Fruit fly (Drosophila melanogaster) whole organism, embryonic: ENCODE results near the gene Fcp3C.
A peak's percentile ranks its signal among the peaks of the same experiment; 100 is the strongest.

Experiments
- Adf1 ChIP-seq: fragments of 200-800 bp; sonication (Bioruptor generic); IDR thresholded peaks from 2 replicates; pipeline ENCODE4 v1.3.6; 2022; ENCODE audit warnings: missing biosample characterization, missing genetic modification characterization
- Aef1 ChIP-seq: fragments of 200-800 bp; sonication (Bioruptor generic); IDR thresholded peaks from 3 replicates; pipeline ENCODE4 v1.3.6; 2022; ENCODE audit warnings: missing biosample characterization, missing genetic modification characterization
- BEAF-32 ChIP-seq: fragments of 200-800 bp; sonication (Bioruptor generic); optimal IDR thresholded peaks from 3 replicates; lab custom pipeline; 2017; ENCODE audit warnings: missing biosample characterization, missing genetic modification characterization, mild to moderate bottlenecking, moderate library complexity, missing genetic modification reagents
- CG10321 ChIP-seq: fragments of 200-800 bp; sonication (Bioruptor generic); IDR thresholded peaks from 2 replicates; pipeline ENCODE4 v1.3.6; 2022; ENCODE audit warnings: missing biosample characterization, missing genetic modification characterization
- CG11723 ChIP-seq: fragments of 200-800 bp; sonication (Bioruptor generic); optimal IDR thresholded peaks from 2 replicates; lab custom pipeline; 2017; ENCODE audit warnings: missing biosample characterization, mild to moderate bottlenecking, missing genetic modification characterization
- CG17328 ChIP-seq: fragments of 200-800 bp; sonication (Bioruptor generic); IDR thresholded peaks from 2 replicates; pipeline ENCODE4 v1.3.6; 2022; ENCODE audit warnings: missing biosample characterization, missing genetic modification characterization
- CG17612 ChIP-seq: fragments of 200-800 bp; sonication (Bioruptor generic); IDR thresholded peaks from 2 replicates; pipeline ENCODE4 v1.3.6; 2022; ENCODE audit warnings: missing biosample characterization, missing genetic modification characterization
- CG2116 ChIP-seq: fragments of 200-800 bp; sonication (Bioruptor generic); optimal IDR thresholded peaks from 3 replicates; lab custom pipeline; 2018; ENCODE audit warnings: missing biosample characterization, mild to moderate bottlenecking, missing genetic modification characterization
- CG2875 ChIP-seq: fragments of 200-800 bp; sonication (Bioruptor generic); optimal IDR thresholded peaks from 2 replicates; lab custom pipeline; 2017; ENCODE audit warnings: missing biosample characterization, mild to moderate bottlenecking, missing genetic modification characterization, missing genetic modification reagents
- CG31388 ChIP-seq: fragments of 200-800 bp; sonication (Bioruptor generic); optimal IDR thresholded peaks from 2 replicates; lab custom pipeline; 2016; ENCODE audit warnings: missing biosample characterization, missing genetic modification characterization
- CG32767 ChIP-seq: fragments of 200-800 bp; sonication (Bioruptor generic); IDR thresholded peaks from 2 replicates; pipeline ENCODE4 v1.3.6; 2022; ENCODE audit warnings: missing biosample characterization, missing genetic modification characterization
- CG6683 ChIP-seq: fragments of 200-800 bp; sonication (Bioruptor generic); optimal IDR thresholded peaks from 2 replicates; lab custom pipeline; 2017; ENCODE audit warnings: missing biosample characterization, mild to moderate bottlenecking, missing genetic modification characterization, missing genetic modification reagents
- CG8281 ChIP-seq: fragments of 200-800 bp; sonication (Bioruptor generic); optimal IDR thresholded peaks from 2 replicates; lab custom pipeline; 2018; ENCODE audit warnings: missing biosample characterization, mild to moderate bottlenecking, missing genetic modification characterization, moderate library complexity
- CG8290 ChIP-seq, 3 experiments: fragments of 200-800 bp; sonication (Bioruptor generic); optimal IDR thresholded peaks; 2 replicates each; lab custom pipeline; 2016 to 2019; ENCODE audit warnings: missing biosample characterization in 3 of 3, missing genetic modification characterization in 3 of 3, mild to moderate bottlenecking in 2 of 3, moderate library complexity in 1 of 3
- CG9817 ChIP-seq: fragments of 200-800 bp; sonication (Bioruptor generic); optimal IDR thresholded peaks from 2 replicates; lab custom pipeline; 2018; ENCODE audit warnings: missing biosample characterization, mild to moderate bottlenecking, missing genetic modification characterization, moderate library complexity
- CTCF ChIP-seq: fragments of 200-800 bp; sonication (Bioruptor generic); optimal IDR thresholded peaks from 2 replicates; lab custom pipeline; 2017; ENCODE audit warnings: missing biosample characterization, mild to moderate bottlenecking, missing genetic modification characterization, moderate library complexity
- Dip3 ChIP-seq: fragments of 200-800 bp; sonication (Bioruptor generic); optimal IDR thresholded peaks from 3 replicates; lab custom pipeline; 2016; ENCODE audit warnings: missing biosample characterization, missing genetic modification characterization
- Eip74EF ChIP-seq, 2 experiments: fragments of 200-800 bp in 1 of 2; fragments of >200 bp in 1 of 2; sonication (Bioruptor generic) in 1 of 2; optimal IDR thresholded peaks; 2 replicates each; lab custom pipeline; 2017 to 2019; ENCODE audit warnings: missing biosample characterization in 2 of 2, missing genetic modification characterization in 2 of 2, mild to moderate bottlenecking in 1 of 2, moderate library complexity in 1 of 2
- Hmr ChIP-seq: fragments of 200-800 bp; sonication (Bioruptor generic); optimal IDR thresholded peaks from 3 replicates; lab custom pipeline; 2017; ENCODE audit warnings: mild to moderate bottlenecking, missing biosample characterization, missing genetic modification reagents, missing genetic modification characterization
- Hr3 ChIP-seq: fragments of 200-800 bp; sonication (Bioruptor generic); optimal IDR thresholded peaks from 3 replicates; lab custom pipeline; 2016; ENCODE audit warnings: missing biosample characterization, missing genetic modification characterization
- Optix ChIP-seq: fragments of 200-800 bp; sonication (Bioruptor generic); IDR thresholded peaks from 3 replicates; pipeline ENCODE4 v1.3.6; 2022; ENCODE audit warnings: missing biosample characterization, missing genetic modification characterization
- Ptx1 ChIP-seq: fragments of 200-800 bp; sonication (Bioruptor generic); IDR thresholded peaks from 2 replicates; pipeline ENCODE4 v1.3.6; 2022; ENCODE audit warnings: missing biosample characterization, missing genetic modification characterization
- Sox100B ChIP-seq: fragments of 200-800 bp; sonication (Bioruptor generic); optimal IDR thresholded peaks from 3 replicates; lab custom pipeline; 2018; ENCODE audit warnings: missing biosample characterization, mild to moderate bottlenecking, missing genetic modification characterization
- ac ChIP-seq: fragments of 200-800 bp; sonication (Bioruptor generic); optimal IDR thresholded peaks from 3 replicates; lab custom pipeline; 2017; ENCODE audit warnings: missing biosample characterization, mild to moderate bottlenecking, missing genetic modification characterization
- ara ChIP-seq: fragments of 200-800 bp; sonication (Bioruptor generic); IDR thresholded peaks from 2 replicates; pipeline ENCODE4 v1.3.6; 2022; ENCODE audit warnings: missing biosample characterization, missing genetic modification characterization
- ato ChIP-seq: fragments of 200-800 bp; sonication (Bioruptor generic); IDR thresholded peaks from 2 replicates; pipeline ENCODE4 v1.3.6; 2022; ENCODE audit warnings: missing biosample characterization, missing genetic modification characterization; ENCODE audit not compliant: partially characterized antibody
- bsh ChIP-seq, 2 experiments: fragments of 200-800 bp; sonication (Bioruptor generic); optimal IDR thresholded peaks; 2 replicates each; lab custom pipeline; 2017 to 2018; ENCODE audit warnings: mild to moderate bottlenecking in 2 of 2, missing biosample characterization in 2 of 2, missing genetic modification characterization in 2 of 2, moderate library complexity in 1 of 2
- chn ChIP-seq: fragments of 200-800 bp; sonication (Bioruptor generic); optimal IDR thresholded peaks from 2 replicates; lab custom pipeline; 2016; ENCODE audit warnings: missing biosample characterization, missing genetic modification characterization
- cwo ChIP-seq: fragments of 200-800 bp; sonication (Bioruptor generic); optimal IDR thresholded peaks from 3 replicates; lab custom pipeline; 2017; ENCODE audit warnings: missing biosample characterization, missing genetic modification characterization, mild to moderate bottlenecking, moderate library complexity, missing genetic modification reagents
- disco-r ChIP-seq: fragments of 200-800 bp; sonication (Bioruptor generic); optimal IDR thresholded peaks from 2 replicates; lab custom pipeline; 2016; ENCODE audit warnings: missing biosample characterization, missing genetic modification characterization
- exex ChIP-seq: fragments of 200-800 bp; sonication (Bioruptor generic); optimal IDR thresholded peaks from 4 replicates; lab custom pipeline; 2018; ENCODE audit warnings: missing biosample characterization, mild to moderate bottlenecking, missing genetic modification characterization, moderate library complexity
- fd96Cb ChIP-seq: fragments of 200-800 bp; sonication (Bioruptor generic); optimal IDR thresholded peaks from 2 replicates; lab custom pipeline; 2018; ENCODE audit warnings: missing biosample characterization, mild to moderate bottlenecking, missing genetic modification characterization, moderate library complexity
- ftz-f1 ChIP-seq: fragments of 200-800 bp; sonication (Bioruptor generic); optimal IDR thresholded peaks from 2 replicates; lab custom pipeline; 2016; ENCODE audit warnings: missing biosample characterization, missing genetic modification characterization
- gcm2 ChIP-seq: fragments of 200-800 bp; sonication (Bioruptor generic); optimal IDR thresholded peaks from 2 replicates; lab custom pipeline; 2016; ENCODE audit warnings: missing biosample characterization, missing genetic modification characterization
- gem ChIP-seq: fragments of 200-800 bp; sonication (Bioruptor generic); optimal IDR thresholded peaks from 2 replicates; lab custom pipeline; 2019; ENCODE audit warnings: missing biosample characterization, mild to moderate bottlenecking, missing genetic modification characterization, moderate library complexity
- gsb-n ChIP-seq: fragments of 200-800 bp; sonication (Bioruptor generic); optimal IDR thresholded peaks from 3 replicates; lab custom pipeline; 2018; ENCODE audit warnings: missing biosample characterization, mild to moderate bottlenecking, missing genetic modification characterization
- hkb ChIP-seq, 2 experiments: fragments of 200-800 bp in 1 of 2; fragments of >200 bp in 1 of 2; sonication (Bioruptor generic) in 1 of 2; IDR thresholded peaks in 1 of 2; optimal IDR thresholded peaks in 1 of 2; 2 replicates each; pipeline versions ENCODE4 v1.3.6 to Lab custom; 2017 to 2022; ENCODE audit warnings: missing biosample characterization in 1 of 2, missing genetic modification characterization in 1 of 2
- luna ChIP-seq: fragments of 200-800 bp; sonication (Bioruptor generic); optimal IDR thresholded peaks from 2 replicates; lab custom pipeline; 2016; ENCODE audit warnings: missing biosample characterization, missing genetic modification characterization
- nau ChIP-seq: fragments of 200-800 bp; sonication (Bioruptor generic); optimal IDR thresholded peaks from 3 replicates; lab custom pipeline; 2017; ENCODE audit warnings: missing biosample characterization, mild to moderate bottlenecking, missing genetic modification characterization, missing genetic modification reagents
- nerfin-1 ChIP-seq: fragments of 200-800 bp; sonication (Bioruptor generic); optimal IDR thresholded peaks from 3 replicates; lab custom pipeline; 2019; ENCODE audit warnings: missing biosample characterization, mild to moderate bottlenecking, missing genetic modification characterization, moderate library complexity
- nmo ChIP-seq: fragments of 200-800 bp; sonication (Bioruptor generic); optimal IDR thresholded peaks from 2 replicates; lab custom pipeline; 2018; ENCODE audit warnings: missing biosample characterization, mild to moderate bottlenecking, missing genetic modification characterization, moderate library complexity
- p53 ChIP-seq: fragments of 200-800 bp; sonication (Bioruptor generic); optimal IDR thresholded peaks from 2 replicates; lab custom pipeline; 2016; ENCODE audit warnings: missing biosample characterization, missing genetic modification characterization
- pb ChIP-seq: fragments of 200-800 bp; sonication (Bioruptor generic); optimal IDR thresholded peaks from 3 replicates; lab custom pipeline; 2016; ENCODE audit warnings: missing biosample characterization, missing genetic modification characterization
- psq ChIP-seq: fragments of 200-800 bp; sonication (Bioruptor generic); optimal IDR thresholded peaks from 2 replicates; lab custom pipeline; 2017; ENCODE audit warnings: missing biosample characterization, missing genetic modification characterization
- seq ChIP-seq: fragments of 200-800 bp; sonication (Bioruptor generic); IDR thresholded peaks from 2 replicates; pipeline ENCODE4 v1.3.6; 2022; ENCODE audit warnings: missing biosample characterization, missing genetic modification characterization
- sqz ChIP-seq: fragments of 200-800 bp; sonication (Bioruptor generic); optimal IDR thresholded peaks from 3 replicates; lab custom pipeline; 2018; ENCODE audit warnings: missing biosample characterization, mild to moderate bottlenecking, missing genetic modification characterization
- unc-4 ChIP-seq: fragments of 200-800 bp; sonication (Bioruptor generic); IDR thresholded peaks from 2 replicates; pipeline ENCODE4 v1.3.6; 2022; ENCODE audit warnings: missing biosample characterization, missing genetic modification characterization; ENCODE audit not compliant: partially characterized antibody

Gene Fcp3C

dm6 chrX:3162405-3163256, 11.6 kb downstream of the Fcp3C start (continued):
- TF ChIP-seq CG6683: peak; percentile 83
- peak; percentile 54 for TF ChIP-seq CG17612 (GFP tag; lab: Robert Waterston, UW)
- TF ChIP-seq CTCF (GFP tag; lab: Kevin White, UChicago): peak; percentile 47
- TF ChIP-seq fd96Cb (tag; lab: Kevin White, UChicago): peak; percentile 94
- no peak for TF ChIP-seq hkb (optimal IDR thresholded peaks at IDR 0.05; lab: Kevin White, UChicago)
- peak; percentile 95 for TF ChIP-seq hkb (GFP tag; IDR thresholded peaks at IDR 0.05; lab: Robert Waterston, UW)
- peak; percentile 78 for TF ChIP-seq p53
- peak; percentile 82 for TF ChIP-seq CG9817
- TF ChIP-seq Eip74EF (GFP tag; optimal IDR thresholded peaks at IDR 0.05; lab: Kevin White, UChicago): peak in 1 of 2 experiments; percentile 89
- peak; percentile 92 for TF ChIP-seq CG32767 (GFP tag; lab: Robert Waterston, UW)
- peak; percentile 31 to 96 for TF ChIP-seq bsh (GFP tag; optimal IDR thresholded peaks at IDR 0.05; lab: Kevin White, UChicago)
- TF ChIP-seq chn (GFP tag; lab: Kevin White, UChicago): peak; percentile 93
- TF ChIP-seq gsb-n (tag; lab: Kevin White, UChicago): peak; percentile 94
- TF ChIP-seq nau: no peak
- TF ChIP-seq disco-r (GFP tag; lab: Kevin White, UChicago): peak; percentile 78
- peak; percentile 30 for TF ChIP-seq luna
- peak; percentile 91 for TF ChIP-seq CG8290 (GFP tag; optimal IDR thresholded peaks at IDR 0.05; lab: Kevin White, UChicago)
- TF ChIP-seq CG8290 (tag; optimal IDR thresholded peaks at IDR 0.05; lab: Kevin White, UChicago): peak; percentile 31 to 95
- TF ChIP-seq seq: peak; percentile 89
- peak; percentile 90 for TF ChIP-seq Optix (GFP tag; lab: Robert Waterston, UW)
- TF ChIP-seq ac (GFP tag; lab: Kevin White, UChicago): peak; percentile 83
- TF ChIP-seq Hmr (GFP tag; lab: Kevin White, UChicago): peak; percentile 86
- peak; percentile 78 for TF ChIP-seq CG31388 (GFP tag; lab: Kevin White, UChicago)
- TF ChIP-seq gcm2 (GFP tag; lab: Kevin White, UChicago): peak; percentile 93
- peak; percentile 79 for TF ChIP-seq CG8281
- peak; percentile 74 for TF ChIP-seq Dip3
- TF ChIP-seq ato (GFP tag; lab: Robert Waterston, UW): no peak
- TF ChIP-seq Hr3 (GFP tag; lab: Kevin White, UChicago): peak; percentile 94
- TF ChIP-seq CG2116 (GFP tag; lab: Kevin White, UChicago): peak; percentile 71
- TF ChIP-seq nerfin-1: peak; percentile 89
- no peak for TF ChIP-seq sqz
- TF ChIP-seq ara (GFP tag; lab: Robert Waterston, UW): peak; percentile 93
- TF ChIP-seq CG11723 (GFP tag; lab: Kevin White, UChicago): peak; percentile 86
- peak; percentile 92 for TF ChIP-seq CG2875
- peak; percentile 74; the same call in 1 of the 2 replicates for TF ChIP-seq Adf1 (GFP tag; lab: Robert Waterston, UW)
- TF ChIP-seq psq (GFP tag; lab: Kevin White, UChicago): peak; percentile 96
- peak; percentile 89 for TF ChIP-seq pb
- TF ChIP-seq ftz-f1 (GFP tag; lab: Kevin White, UChicago): peak; percentile 16
- TF ChIP-seq Aef1 (GFP tag; lab: Robert Waterston, UW): peak; percentile 90
- TF ChIP-seq nmo (GFP tag; lab: Kevin White, UChicago): peak; percentile 95
- no peak for TF ChIP-seq exex
- peak; percentile 14 for TF ChIP-seq BEAF-32
- TF ChIP-seq Sox100B (GFP tag; lab: Kevin White, UChicago): peak; percentile 93
- peak; percentile 93 for TF ChIP-seq Ptx1
- peak; percentile 96 for TF ChIP-seq gem
- TF ChIP-seq cwo (GFP tag; lab: Kevin White, UChicago): peak; percentile 85
- TF ChIP-seq CG10321 (GFP tag; lab: Robert Waterston, UW): peak; percentile 50; the same call in 1 of the 2 replicates
- TF ChIP-seq CG17328 (GFP tag; lab: Robert Waterston, UW): peak; percentile 94
- 0 out of 2 replicates have a peak, but pooled peaks have one; percentile 17 for TF ChIP-seq unc-4
